Worm (Caenorhabditis elegans) whole organism, young adult: Measurements from ENCODE around the gene fbxa-35.

Source experiments
- B0035.1 ChIP-seq: sonication (generic microtip); optimal IDR thresholded peaks from 2 replicates; lab custom pipeline; 2016; ENCODE audit warnings: missing genetic modification characterization, mild to moderate bottlenecking, missing compliant biosample characterization, missing genotype, missing genetic modification reagents
- B0261.1 ChIP-seq: sonication (generic microtip); optimal IDR thresholded peaks from 2 replicates; lab custom pipeline; 2016; ENCODE audit warnings: mild to moderate bottlenecking, missing genetic modification characterization, moderate library complexity, missing compliant biosample characterization
- C17E4.6 ChIP-seq: fragments of 200-800 bp; sonication (Bioruptor generic); IDR thresholded peaks from 2 replicates; pipeline ENCODE4 v1.3.6; 2022; ENCODE audit warnings: missing genetic modification reagents, missing genetic modification characterization, missing compliant biosample characterization
- F23B12.7 ChIP-seq: sonication (generic microtip); optimal IDR thresholded peaks from 2 replicates; lab custom pipeline; 2017; ENCODE audit warnings: missing genetic modification characterization, mild to moderate bottlenecking, missing compliant biosample characterization, antibody characterized with exemption, moderate library complexity; ENCODE audit not compliant: insufficient read depth
- F57A8.1 ChIP-seq: fragments of 200-800 bp; sonication (Bioruptor generic); optimal IDR thresholded peaks from 2 replicates; lab custom pipeline; 2018; ENCODE audit warnings: mild to moderate bottlenecking, missing genetic modification characterization, moderate library complexity, missing compliant biosample characterization
- Y56A3A.18 ChIP-seq: fragments of 200-800 bp; sonication (Bioruptor generic); IDR thresholded peaks from 2 replicates; pipeline ENCODE4 v1.3.6; 2022; ENCODE audit warnings: missing genetic modification reagents, missing genetic modification characterization, missing compliant biosample characterization
- ZK185.1 ChIP-seq: sonication (generic microtip); optimal IDR thresholded peaks from 2 replicates; lab custom pipeline; 2016; ENCODE audit warnings: mild to moderate bottlenecking, missing genetic modification characterization, missing compliant biosample characterization; ENCODE audit not compliant: poor library complexity, severe bottlenecking
- attf-5 ChIP-seq: fragments of 200-800 bp; sonication (Bioruptor generic); optimal IDR thresholded peaks from 2 replicates; lab custom pipeline; 2018; ENCODE audit warnings: mild to moderate bottlenecking, missing genetic modification characterization, missing compliant biosample characterization
- bed-1 ChIP-seq: fragments of 200-800 bp; sonication (Bioruptor generic); IDR thresholded peaks from 2 replicates; pipeline ENCODE4 v1.3.6; 2022; ENCODE audit warnings: missing genetic modification reagents, missing genetic modification characterization, missing compliant biosample characterization
- bed-2 ChIP-seq: fragments of 200-800 bp; sonication (Bioruptor generic); IDR thresholded peaks from 2 replicates; pipeline ENCODE4 v1.3.6; 2022; ENCODE audit warnings: missing genetic modification reagents, missing genetic modification characterization, missing compliant biosample characterization
- cebp-1 ChIP-seq, 2 experiments: fragments of 200-800 bp in 1 of 2; sonication (Bioruptor generic) in 1 of 2; sonication (generic microtip) in 1 of 2; IDR thresholded peaks in 1 of 2; optimal IDR thresholded peaks in 1 of 2; 2 replicates each; pipeline versions ENCODE4 v1.3.6 to Lab custom; 2017 to 2022; ENCODE audit warnings: missing compliant biosample characterization in 2 of 2, missing genetic modification characterization in 2 of 2, mild to moderate bottlenecking in 1 of 2, missing genetic modification reagents in 1 of 2, moderate library complexity in 1 of 2
- ceh-40 ChIP-seq: fragments of 200-800 bp; sonication (Bioruptor generic); IDR thresholded peaks from 2 replicates; pipeline ENCODE4 v1.3.6; 2022; ENCODE audit warnings: missing genetic modification characterization, missing compliant biosample characterization
- dox-1 ChIP-seq: fragments of 200-800 bp; sonication (Bioruptor generic); IDR thresholded peaks from 2 replicates; pipeline ENCODE4 v1.3.6; 2022; ENCODE audit warnings: missing genetic modification reagents, missing genetic modification characterization, missing compliant biosample characterization
- dpl-1 ChIP-seq: fragments of 150-350 bp; optimal IDR thresholded peaks from 2 replicates; lab custom pipeline; 2014; ENCODE audit warnings: missing biosample characterization, missing genetic modification reagents, missing genetic modification characterization
- hlh-12 ChIP-seq: sonication (generic microtip); optimal IDR thresholded peaks from 2 replicates; lab custom pipeline; 2016; ENCODE audit warnings: missing genetic modification characterization, missing compliant biosample characterization
- hmg-1.2 ChIP-seq: fragments of 200-800 bp; sonication (Bioruptor generic); IDR thresholded peaks from 2 replicates; pipeline ENCODE4 v1.3.6; 2022; ENCODE audit warnings: missing genetic modification reagents, missing genetic modification characterization, missing compliant biosample characterization
- hsf-1 ChIP-seq: fragments of 200-800 bp; sonication (Bioruptor generic); IDR thresholded peaks from 2 replicates; pipeline ENCODE4 v1.3.6; 2022; ENCODE audit warnings: missing genetic modification reagents, missing genetic modification characterization, missing compliant biosample characterization
- lin-54 ChIP-seq: fragments of 200-800 bp; sonication (Bioruptor generic); optimal IDR thresholded peaks from 2 replicates; lab custom pipeline; 2018; ENCODE audit warnings: mild to moderate bottlenecking, missing genetic modification characterization, missing compliant biosample characterization
- lir-1 ChIP-seq: fragments of 200-800 bp; sonication (Bioruptor generic); conservative IDR thresholded peaks from 2 replicates; pipeline ENCODE4 v1.3.6; 2022; ENCODE audit warnings: missing genetic modification reagents, missing genetic modification characterization, missing compliant biosample characterization
- madf-10 ChIP-seq: sonication (generic microtip); optimal IDR thresholded peaks from 2 replicates; lab custom pipeline; 2016; ENCODE audit warnings: mild to moderate bottlenecking, missing genetic modification characterization, missing compliant biosample characterization
- madf-6 ChIP-seq: fragments of 200-800 bp; sonication (Bioruptor generic); IDR thresholded peaks from 2 replicates; pipeline ENCODE4 v1.3.6; 2022; ENCODE audit warnings: missing genetic modification reagents, missing genetic modification characterization, missing compliant biosample characterization
- mes-4 ChIP-seq: sonication (generic microtip); optimal IDR thresholded peaks from 2 replicates; lab custom pipeline; 2016; ENCODE audit warnings: missing genotype, missing genetic modification characterization, missing compliant biosample characterization
- nhr-179 ChIP-seq: sonication (generic microtip); optimal IDR thresholded peaks from 2 replicates; lab custom pipeline; 2016; ENCODE audit warnings: mild to moderate bottlenecking, missing genetic modification characterization, missing compliant biosample characterization
- nhr-80 ChIP-seq: sonication (generic microtip); optimal IDR thresholded peaks from 2 replicates; lab custom pipeline; 2016; ENCODE audit warnings: missing genetic modification characterization, missing compliant biosample characterization
- snpc-1.1 ChIP-seq: sonication (generic microtip); optimal IDR thresholded peaks from 2 replicates; lab custom pipeline; 2017; ENCODE audit warnings: missing genetic modification characterization, mild to moderate bottlenecking, missing compliant biosample characterization, antibody characterized with exemption, moderate library complexity, missing genotype, missing genetic modification reagents; ENCODE audit not compliant: insufficient read depth
- snpc-4 ChIP-seq, 5 experiments: fragments of 150-350 bp in 1 of 5; sonication (generic microtip) in 4 of 5; optimal IDR thresholded peaks; 2 replicates each; lab custom pipeline; 2014 to 2018; ENCODE audit warnings: missing genetic modification characterization in 5 of 5, missing biosample characterization in 3 of 5, antibody characterized with exemption in 2 of 5, mild to moderate bottlenecking in 2 of 5, missing compliant biosample characterization in 2 of 5, missing genotype in 2 of 5, moderate library complexity in 2 of 5, missing genetic modification reagents in 1 of 5
- tbx-9 ChIP-seq: sonication (generic microtip); optimal IDR thresholded peaks from 2 replicates; lab custom pipeline; 2016; ENCODE audit warnings: borderline replicate concordance, missing genetic modification characterization, inconsistent platforms, missing compliant biosample characterization
- zfh-2 ChIP-seq: fragments of 200-800 bp; sonication (Bioruptor generic); conservative IDR thresholded peaks from 2 replicates; pipeline ENCODE4 v1.3.6; 2022; ENCODE audit warnings: missing genetic modification reagents, missing genetic modification characterization, missing compliant biosample characterization

Gene fbxa-35

DNA sequence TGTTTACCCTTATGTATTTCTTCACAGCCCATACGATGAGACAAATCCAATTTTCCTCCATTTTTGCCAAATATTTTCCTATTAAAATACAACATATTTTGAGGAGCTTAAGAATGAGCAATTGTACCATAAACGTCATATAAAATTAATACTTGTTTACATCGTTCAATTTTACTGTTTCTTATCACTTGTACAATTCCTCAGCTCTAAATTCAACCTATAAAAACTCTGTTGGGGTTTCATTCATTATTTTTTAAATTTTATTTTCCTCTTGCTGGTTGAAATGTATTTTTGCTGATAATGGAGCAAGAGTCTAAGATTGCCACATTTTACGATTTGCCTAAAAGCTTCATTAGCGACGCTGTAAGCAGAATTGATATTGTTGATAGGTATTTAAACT lies 7.9 kb downstream of the fbxa-35 start, which contains the start of gene fbxa-75:
Gene fbxa-75 (plus strand): TSS at position 301 of the 400 bp plus-strand sequence.
- no peak for TF ChIP-seq Y56A3A.18 (GFP tag; lab: Robert Waterston, UW)
- TF ChIP-seq ceh-40 (GFP tag; lab: Robert Waterston, UW) = no peak
- no peak for TF ChIP-seq madf-10 (tag; lab: Kevin White, UChicago)
- TF ChIP-seq lir-1 (GFP tag; lab: Robert Waterston, UW) = no peak
- TF ChIP-seq cebp-1 (GFP tag; IDR thresholded peaks at IDR 0.05; lab: Robert Waterston, UW) = no peak
- no peak for TF ChIP-seq cebp-1 (tag; optimal IDR thresholded peaks at IDR 0.05; lab: Kevin White, UChicago)
- TF ChIP-seq attf-5 (GFP tag; lab: Kevin White, UChicago) = no peak
- no peak for TF ChIP-seq hmg-1.2 (GFP tag; lab: Robert Waterston, UW)
- no peak for TF ChIP-seq F57A8.1 (GFP tag; lab: Kevin White, UChicago)

- no peak for TF ChIP-seq madf-6 (GFP tag; lab: Robert Waterston, UW)
- TF ChIP-seq bed-2 (GFP tag; lab: Robert Waterston, UW) = no peak
- TF ChIP-seq zfh-2 (GFP tag; lab: Robert Waterston, UW) = no peak
- TF ChIP-seq lin-54 (GFP tag; lab: Kevin White, UChicago) = no peak
- TF ChIP-seq hmg-1.2 (GFP tag; lab: Robert Waterston, UW) = peak; percentile 84
These were observed 11.9 kb downstream of the fbxa-35 start for ce11 chrIII:1307333-1307732.

- TF ChIP-seq hlh-12 (no peak), mes-4 (tag; lab: Kevin White, UChicago) (no peak), nhr-179 (no peak), bed-1 (GFP tag; lab: Robert Waterston, UW) (no peak), nhr-80 (peak; percentile 36), cebp-1 (GFP tag; IDR thresholded peaks at IDR 0.05; lab: Robert Waterston, UW) (peak; percentile 91), cebp-1 (tag; optimal IDR thresholded peaks at IDR 0.05; lab: Kevin White, UChicago) (peak; percentile 93), F23B12.7 (tag; lab: Kevin White, UChicago) (no peak), hsf-1 (GFP tag; lab: Robert Waterston, UW) (no peak)
These were observed 12.7 kb downstream of the fbxa-35 start, which contains the start of gene fbxa-79 for ce11 chrIII:1308209-1308608. Gene fbxa-79, minus strand, starts transcription at chrIII:1308294.

DNA sequence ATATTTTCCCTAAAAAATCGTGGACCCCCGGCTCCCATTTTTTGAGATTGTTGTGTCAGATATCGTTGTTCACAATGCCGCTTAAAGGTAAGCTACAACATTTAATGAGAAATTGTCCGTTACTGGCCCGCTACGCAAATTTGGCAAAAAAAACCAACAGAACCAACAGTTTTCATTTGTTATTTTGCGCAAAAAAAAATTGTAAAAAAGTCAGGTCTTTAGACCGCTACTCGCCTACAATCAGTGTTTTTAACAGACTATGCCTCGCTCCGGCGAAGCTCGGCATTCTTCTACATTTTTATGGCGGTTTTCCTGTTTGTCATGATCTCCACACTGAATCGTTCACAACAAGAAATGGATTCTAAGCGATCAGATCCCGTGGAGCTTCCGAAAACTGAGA lies 13.4 kb downstream of the fbxa-35 start, which contains the start of gene Y82E9BL.12:
Gene Y82E9BL.12 (plus strand): TSS at position 301 of the 400 bp plus-strand sequence.
- no peak for TF ChIP-seq dpl-1 (GFP tag; lab: Kevin White, UChicago)
- no peak for TF ChIP-seq B0261.1 (tag; lab: Kevin White, UChicago)
- TF ChIP-seq lir-1 (GFP tag; lab: Robert Waterston, UW) = no peak
- no peak for TF ChIP-seq hlh-12
- TF ChIP-seq B0035.1 = no peak
- no peak for TF ChIP-seq C17E4.6 (GFP tag; lab: Robert Waterston, UW)
- TF ChIP-seq dox-1 = no peak

- TF ChIP-seq tbx-9 (tag; lab: Kevin White, UChicago) (no peak), snpc-4 (GFP tag; optimal IDR thresholded peaks at IDR 0.05; lab: Kevin White, UChicago) (peak; percentile 46), snpc-4 (tag; optimal IDR thresholded peaks at IDR 0.05; lab: Kevin White, UChicago) (peak in 2 of 4 experiments; percentile 68 to 85), ZK185.1 (tag; lab: Kevin White, UChicago) (no peak), snpc-1.1 (tag; lab: Kevin White, UChicago) (peak; percentile 61)
These were observed 15.9 kb downstream of the fbxa-35 start for ce11 chrIII:1311367-1311766.
